Worm (Caenorhabditis elegans): ENCODE results near the gene Y37D8A.8.

Gene Y37D8A.8

DNA sequence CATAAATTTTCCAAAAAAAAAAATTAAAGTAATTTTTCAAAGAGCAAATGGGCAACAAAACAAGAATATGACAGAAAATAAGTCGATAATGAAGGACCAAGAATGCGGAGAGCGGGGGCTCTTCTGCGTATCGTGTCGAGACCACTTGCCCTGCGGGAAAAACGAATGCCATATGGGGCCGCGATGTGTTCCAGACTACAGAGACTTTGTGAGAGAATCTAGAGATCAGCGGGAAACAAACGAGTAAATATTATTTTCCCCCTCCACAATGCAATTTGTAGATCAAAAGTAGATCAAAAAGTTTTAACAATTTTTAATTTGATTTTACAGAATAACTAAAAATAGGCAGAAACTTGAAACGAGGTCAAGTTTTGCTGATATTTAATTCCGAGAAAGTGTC lies 24.5 kb upstream of the Y37D8A.8 start:
- TF ChIP-seq nhr-25 (tag; optimal IDR thresholded peaks at IDR 0.05) (no peak), nhr-67 (tag; optimal IDR thresholded peaks at IDR 0.05) (no peak), nhr-77 (tag; optimal IDR thresholded peaks at IDR 0.05) (no peak), unc-62 (GFP tag; optimal IDR thresholded peaks at IDR 0.05) (no peak), ceh-16 (tag; optimal IDR thresholded peaks at IDR 0.05) (no peak), lin-39 (tag; optimal IDR thresholded peaks at IDR 0.05) (no peak), R02D3.7 (tag; optimal IDR thresholded peaks at IDR 0.05) (no peak), tbx-2 (tag; optimal IDR thresholded peaks at IDR 0.05) (no peak), fkh-2 (tag; optimal IDR thresholded peaks at IDR 0.05) (no peak), egl-5 (tag; optimal IDR thresholded peaks at IDR 0.05) (no peak), sea-2 (GFP tag; optimal IDR thresholded peaks at IDR 0.05) (no peak), elt-1 (tag; optimal IDR thresholded peaks at IDR 0.05) (no peak), ama-1 (optimal IDR thresholded peaks at IDR 0.05) (no peak), nhr-12 (tag; optimal IDR thresholded peaks at IDR 0.05) (no peak), lsy-12 (tag; optimal IDR thresholded peaks at IDR 0.05) (no peak), elt-2 (tag; optimal IDR thresholded peaks at IDR 0.05) (no peak), mdl-1 (tag; optimal IDR thresholded peaks at IDR 0.05) (no peak)

DNA sequence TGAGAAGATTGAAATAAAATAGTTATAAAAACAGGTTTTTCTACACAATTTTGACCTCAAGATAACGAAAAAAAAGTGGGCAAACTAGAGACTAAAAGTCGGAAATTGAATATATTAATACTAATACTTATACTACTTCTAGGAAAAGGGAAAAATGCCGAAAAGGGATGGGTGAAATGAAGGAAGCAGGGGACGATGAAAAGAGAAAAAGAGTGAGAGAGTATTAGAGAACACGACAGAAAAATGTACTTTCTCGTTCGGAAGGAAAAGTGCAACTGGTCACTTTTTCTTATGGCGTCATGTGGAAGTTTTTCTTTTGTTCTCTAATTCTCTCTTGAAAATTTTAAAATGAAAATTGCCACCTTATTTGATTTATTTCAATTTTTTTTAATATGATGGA lies 23.4 kb upstream of the Y37D8A.8 start:
- TF ChIP-seq nhr-23 (tag; optimal IDR thresholded peaks at IDR 0.05): peak; percentile 93
- TF ChIP-seq nhr-11 (tag; optimal IDR thresholded peaks at IDR 0.05): no peak
- TF ChIP-seq pha-4 (tag; optimal IDR thresholded peaks at IDR 0.05): peak; percentile 57
- TF ChIP-seq skn-1 (tag; optimal IDR thresholded peaks at IDR 0.05): peak; percentile 26
- no peak for TF ChIP-seq zag-1 (tag; optimal IDR thresholded peaks at IDR 0.05)
- TF ChIP-seq nfya-1 (tag; optimal IDR thresholded peaks at IDR 0.05; ENCODE audit: insufficient read depth): peak; percentile 91
- peak; percentile 51 for TF ChIP-seq elt-2 (tag; optimal IDR thresholded peaks at IDR 0.05)
- TF ChIP-seq jun-1 (tag; optimal IDR thresholded peaks at IDR 0.05): peak; percentile 75
- TF ChIP-seq ceh-82 (tag; optimal IDR thresholded peaks at IDR 0.05): peak; percentile 10
- TF ChIP-seq unc-39 (tag; optimal IDR thresholded peaks at IDR 0.05): no peak
- TF ChIP-seq lin-39 (tag; optimal IDR thresholded peaks at IDR 0.05): no peak
- peak; percentile 60 for TF ChIP-seq R02D3.7 (tag; optimal IDR thresholded peaks at IDR 0.05)
- peak; percentile 41 for TF ChIP-seq unc-62 (GFP tag; optimal IDR thresholded peaks at IDR 0.05)
- TF ChIP-seq daf-12 (tag; optimal IDR thresholded peaks at IDR 0.05): peak; percentile 99
- TF ChIP-seq pqm-1 (tag; optimal IDR thresholded peaks at IDR 0.05): peak; percentile 93
- peak; percentile 54 for TF ChIP-seq snpc-4 (tag; optimal IDR thresholded peaks at IDR 0.05)
- TF ChIP-seq nhr-43 (tag; optimal IDR thresholded peaks at IDR 0.05; ENCODE audit: poor library complexity, severe bottlenecking): peak; percentile 90
- TF ChIP-seq eor-1 (tag; optimal IDR thresholded peaks at IDR 0.05): no peak
- peak in 1 of 3 experiments; percentile 9 for TF ChIP-seq elt-3 (tag; optimal IDR thresholded peaks at IDR 0.05)
- peak; percentile 79 for TF ChIP-seq hmg-11 (tag; optimal IDR thresholded peaks at IDR 0.05)
- peak; percentile 69 for TF ChIP-seq lin-15B (tag; optimal IDR thresholded peaks at IDR 0.05)
- TF ChIP-seq fkh-10 (GFP tag; optimal IDR thresholded peaks at IDR 0.05): peak; percentile 18
- peak; percentile 4 for TF ChIP-seq lsy-12 (tag; optimal IDR thresholded peaks at IDR 0.05)
- no peak for TF ChIP-seq nhr-28 (tag; optimal IDR thresholded peaks at IDR 0.05)
- TF ChIP-seq tbx-2 (tag; optimal IDR thresholded peaks at IDR 0.05): peak; percentile 74
- TF ChIP-seq egl-27 (tag; optimal IDR thresholded peaks at IDR 0.05): peak; percentile 14
- TF ChIP-seq mdl-1 (tag; optimal IDR thresholded peaks at IDR 0.05): peak; percentile 74
- peak; percentile 60 for TF ChIP-seq nhr-25 (tag; optimal IDR thresholded peaks at IDR 0.05)
- no peak for TF ChIP-seq ztf-4 (tag; optimal IDR thresholded peaks at IDR 0.05)
- peak; percentile 31 for TF ChIP-seq fos-1 (tag; optimal IDR thresholded peaks at IDR 0.05)
- TF ChIP-seq ceh-28 (tag; optimal IDR thresholded peaks at IDR 0.05): peak; percentile 75
- peak; percentile 13 for TF ChIP-seq nhr-76 (tag; optimal IDR thresholded peaks at IDR 0.05)
- TF ChIP-seq nhr-77 (tag; optimal IDR thresholded peaks at IDR 0.05): peak; percentile 17

DNA sequence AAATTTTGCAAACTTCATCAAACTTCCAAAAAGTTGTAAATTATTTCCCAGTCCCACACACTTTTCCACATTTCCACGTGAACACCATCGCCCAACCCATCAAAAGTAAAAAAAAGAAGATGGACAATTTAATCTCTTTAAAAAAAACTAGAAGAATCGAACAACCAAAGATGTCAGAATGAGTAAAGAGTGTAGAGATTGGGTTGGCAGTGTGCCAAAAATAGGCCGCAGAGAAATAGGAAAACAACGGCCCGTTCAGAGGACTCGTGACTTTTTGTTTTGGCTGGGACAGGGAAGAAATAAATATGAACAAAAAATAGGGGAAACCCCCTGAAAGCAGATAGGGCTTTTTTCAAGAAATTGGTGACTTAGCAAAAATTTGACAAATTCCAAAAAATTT lies 21.9 kb upstream of the Y37D8A.8 start:
- TF ChIP-seq snpc-4 (tag; optimal IDR thresholded peaks at IDR 0.05): no peak
- peak; percentile 40 for TF ChIP-seq nfya-1 (tag; optimal IDR thresholded peaks at IDR 0.05; ENCODE audit: insufficient read depth)
- TF ChIP-seq unc-62 (GFP tag; optimal IDR thresholded peaks at IDR 0.05): no peak
- peak; percentile 8 for TF ChIP-seq hmg-11 (tag; optimal IDR thresholded peaks at IDR 0.05)
- TF ChIP-seq nhr-43 (tag; optimal IDR thresholded peaks at IDR 0.05; ENCODE audit: poor library complexity, severe bottlenecking): peak; percentile 23
- TF ChIP-seq lin-39 (tag; optimal IDR thresholded peaks at IDR 0.05): no peak
